Worm (Caenorhabditis elegans) whole organism, midembryonic: Measurements from ENCODE around the gene F59A6.10.

Experiments
- flt-1 ChIP-seq: fragments of 200-800 bp; sonication (Bioruptor generic); IDR thresholded peaks from 2 replicates; pipeline ENCODE4 v1.3.6; 2022; ENCODE audit warnings: missing genetic modification characterization, missing compliant biosample characterization
- med-1 ChIP-seq: sonication (generic microtip); optimal IDR thresholded peaks from 2 replicates; lab custom pipeline; 2017; ENCODE audit warnings: missing genetic modification characterization, mild to moderate bottlenecking, missing compliant biosample characterization, antibody characterized with exemption, missing genetic modification reagents; ENCODE audit not compliant: insufficient read depth
- ztf-29 ChIP-seq: fragments of 200-800 bp; sonication (Bioruptor generic); IDR thresholded peaks from 2 replicates; pipeline ENCODE4 v1.3.6; 2022; ENCODE audit warnings: missing genetic modification reagents, missing genetic modification characterization, missing compliant biosample characterization

DNA sequence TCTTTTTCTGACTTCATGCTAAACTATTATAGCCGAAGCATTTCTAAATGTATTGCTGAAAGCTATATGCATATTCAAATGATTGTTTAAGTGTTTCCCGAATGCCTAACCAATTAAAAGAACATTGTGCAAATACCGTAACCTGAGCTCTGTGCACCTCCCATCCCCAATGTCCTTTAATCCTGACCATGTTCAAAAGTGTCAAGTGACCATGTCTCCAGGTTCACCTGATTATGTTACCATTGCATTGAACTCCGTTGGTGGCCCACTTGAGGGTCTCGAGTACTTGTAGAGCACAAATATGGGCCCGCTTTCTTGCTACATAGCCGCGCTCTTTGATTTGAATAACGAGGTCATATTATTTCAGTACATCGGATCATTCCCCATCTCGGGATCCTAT, 28.4 kb upstream of the F59A6.10 start:
- TF ChIP-seq ztf-29 (GFP tag; lab: Robert Waterston, UW) (no peak), flt-1 (GFP tag; lab: Robert Waterston, UW) (no peak), med-1 (no peak)
